Worm (Caenorhabditis elegans) whole organism, L1 larva: Measurements from ENCODE around the gene Y57G11C.46.

Source experiments
- Y116A8C.19 ChIP-seq: sonication (generic microtip); optimal IDR thresholded peaks from 2 replicates; lab custom pipeline; 2016; ENCODE audit warnings: missing compliant biosample characterization, missing genetic modification characterization, borderline replicate concordance
- aha-1 ChIP-seq: fragments of 150-350 bp; optimal IDR thresholded peaks from 2 replicates; lab custom pipeline; 2014; ENCODE audit warnings: missing biosample characterization, missing genetic modification characterization
- alr-1 ChIP-seq: fragments of 200-800 bp; sonication (Bioruptor generic); optimal IDR thresholded peaks from 2 replicates; lab custom pipeline; 2018; ENCODE audit warnings: borderline replicate concordance, mild to moderate bottlenecking, missing genetic modification characterization, missing compliant biosample characterization
- blmp-1 ChIP-seq: fragments of 150-350 bp; optimal IDR thresholded peaks from 2 replicates; lab custom pipeline; 2014; ENCODE audit warnings: missing biosample characterization, missing genetic modification characterization
- ceh-8 ChIP-seq: fragments of 200-800 bp; sonication (Bioruptor generic); optimal IDR thresholded peaks from 2 replicates; lab custom pipeline; 2018; ENCODE audit warnings: mild to moderate bottlenecking, missing genetic modification characterization, moderate library complexity, missing compliant biosample characterization
- ceh-88 ChIP-seq: fragments of 200-800 bp; sonication (Bioruptor generic); IDR thresholded peaks from 2 replicates; pipeline ENCODE4 v1.3.6; 2022; ENCODE audit warnings: missing genetic modification characterization, missing compliant biosample characterization
- ceh-90 ChIP-seq: sonication (generic microtip); optimal IDR thresholded peaks from 2 replicates; lab custom pipeline; 2016; ENCODE audit warnings: missing genetic modification characterization, missing compliant biosample characterization
- ces-1 ChIP-seq: fragments of 150-350 bp; optimal IDR thresholded peaks from 2 replicates; lab custom pipeline; 2014; ENCODE audit warnings: missing biosample characterization, missing genetic modification reagents, missing genetic modification characterization
- dpl-1 ChIP-seq, 3 experiments: fragments of 150-350 bp in 2 of 3; sonication (generic microtip) in 1 of 3; optimal IDR thresholded peaks; 2 replicates each; lab custom pipeline; 2014 to 2017; ENCODE audit warnings: missing biosample characterization in 3 of 3, missing genetic modification characterization in 3 of 3, missing genetic modification reagents in 3 of 3
- efl-1 ChIP-seq, 4 experiments: fragments of 150-350 bp; optimal IDR thresholded peaks in 3 of 4; peaks in 1 of 4; 1 replicate in 1 of 4; 2 replicates in 3 of 4; lab custom pipeline; 2014; ENCODE audit warnings: missing biosample characterization in 2 of 4, missing genetic modification characterization in 2 of 4, missing genetic modification reagents in 2 of 4
- efl-3 ChIP-seq: fragments of 200-800 bp; sonication (Bioruptor generic); optimal IDR thresholded peaks from 2 replicates; lab custom pipeline; 2018; ENCODE audit warnings: mild to moderate bottlenecking, missing genetic modification characterization, missing compliant biosample characterization
- egl-13 ChIP-seq: sonication (generic microtip); optimal IDR thresholded peaks from 2 replicates; lab custom pipeline; 2016; ENCODE audit warnings: missing genotype, missing genetic modification reagents, missing genetic modification characterization, missing compliant biosample characterization
- egl-27 ChIP-seq, 2 experiments: fragments of 150-350 bp in 1 of 2; sonication (generic microtip); optimal IDR thresholded peaks; 3 replicates each; lab custom pipeline; 2017 to 2018; ENCODE audit warnings: missing biosample characterization in 2 of 2, missing genetic modification characterization in 2 of 2, missing genetic modification reagents in 2 of 2
- elt-2 ChIP-seq: sonication (generic microtip); optimal IDR thresholded peaks from 2 replicates; lab custom pipeline; 2016; ENCODE audit warnings: missing genetic modification characterization, mild to moderate bottlenecking, inconsistent platforms, missing compliant biosample characterization, missing genetic modification reagents
- elt-3 ChIP-seq, 6 experiments: fragments of 150-350 bp in 1 of 6; sonication (generic microtip); optimal IDR thresholded peaks; 2 replicates each; lab custom pipeline; 2017 to 2018; ENCODE audit warnings: missing biosample characterization in 6 of 6, missing genetic modification characterization in 6 of 6, inconsistent platforms in 1 of 6
- fkh-10 ChIP-seq: sonication (generic microtip); optimal IDR thresholded peaks from 2 replicates; lab custom pipeline; 2017; ENCODE audit warnings: missing biosample characterization, missing genetic modification reagents, missing genetic modification characterization
- grh-1 ChIP-seq: fragments of 200-800 bp; sonication (Bioruptor generic); IDR thresholded peaks from 2 replicates; pipeline ENCODE4 v1.3.6; 2022; ENCODE audit warnings: missing genetic modification reagents, missing genetic modification characterization, missing compliant biosample characterization
- hlh-17 ChIP-seq: fragments of 200-800 bp; sonication (Bioruptor generic); optimal IDR thresholded peaks from 2 replicates; lab custom pipeline; 2018; ENCODE audit warnings: missing genetic modification characterization, mild to moderate bottlenecking, missing compliant biosample characterization, moderate library complexity, borderline replicate concordance
- hlh-4 ChIP-seq: sonication (generic microtip); optimal IDR thresholded peaks from 2 replicates; lab custom pipeline; 2016; ENCODE audit warnings: mild to moderate bottlenecking, missing genetic modification characterization, missing compliant biosample characterization
- jun-1 ChIP-seq: fragments of 150-350 bp; optimal IDR thresholded peaks from 2 replicates; lab custom pipeline; 2014; ENCODE audit warnings: missing biosample characterization, missing genetic modification reagents, missing genetic modification characterization
- lin-13 ChIP-seq: fragments of 150-350 bp; optimal IDR thresholded peaks from 2 replicates; lab custom pipeline; 2014; ENCODE audit warnings: missing biosample characterization, missing genetic modification reagents, missing genetic modification characterization
- lin-14 ChIP-seq: fragments of 200-800 bp; sonication (Bioruptor generic); optimal IDR thresholded peaks from 2 replicates; lab custom pipeline; 2018; ENCODE audit warnings: mild to moderate bottlenecking, missing genetic modification characterization, moderate library complexity, missing compliant biosample characterization
- lin-35 ChIP-seq, 2 experiments: fragments of 150-350 bp; optimal IDR thresholded peaks; 2 replicates each; lab custom pipeline; 2014; ENCODE audit warnings: missing biosample characterization in 2 of 2, missing genetic modification characterization in 2 of 2, missing genetic modification reagents in 2 of 2
- lin-39 ChIP-seq: fragments of 150-350 bp; optimal IDR thresholded peaks from 2 replicates; lab custom pipeline; 2014; ENCODE audit warnings: missing biosample characterization, missing genetic modification reagents, missing genetic modification characterization
- lir-3 ChIP-seq: sonication (generic microtip); optimal IDR thresholded peaks from 2 replicates; lab custom pipeline; 2016; ENCODE audit warnings: mild to moderate bottlenecking, missing genetic modification characterization, moderate library complexity, missing compliant biosample characterization; ENCODE audit not compliant: poor library complexity
- mab-9 ChIP-seq: fragments of 200-800 bp; sonication (Bioruptor generic); IDR thresholded peaks from 2 replicates; pipeline ENCODE4 v1.3.6; 2022; ENCODE audit warnings: missing genetic modification reagents, missing genetic modification characterization, missing compliant biosample characterization
- mdl-1 ChIP-seq, 2 experiments: fragments of 150-350 bp; optimal IDR thresholded peaks; 2 replicates each; lab custom pipeline; 2014 to 2017; ENCODE audit warnings: missing biosample characterization in 2 of 2, missing genetic modification characterization in 2 of 2, inconsistent platforms in 1 of 2
- mep-1 ChIP-seq: fragments of 150-350 bp; optimal IDR thresholded peaks from 2 replicates; lab custom pipeline; 2014; ENCODE audit warnings: missing biosample characterization, missing genetic modification characterization
- nhr-11 ChIP-seq: fragments of 150-350 bp; optimal IDR thresholded peaks from 2 replicates; lab custom pipeline; 2014; ENCODE audit warnings: missing biosample characterization, missing genetic modification characterization
- nhr-20 ChIP-seq: sonication (generic microtip); optimal IDR thresholded peaks from 2 replicates; lab custom pipeline; 2016; ENCODE audit warnings: mild to moderate bottlenecking, missing genetic modification characterization, missing compliant biosample characterization
- nhr-47 ChIP-seq: sonication (generic microtip); optimal IDR thresholded peaks from 2 replicates; lab custom pipeline; 2016; ENCODE audit warnings: mild to moderate bottlenecking, missing genetic modification characterization, moderate library complexity, missing compliant biosample characterization
- nhr-71 ChIP-seq: sonication (generic microtip); optimal IDR thresholded peaks from 2 replicates; lab custom pipeline; 2016; ENCODE audit warnings: mild to moderate bottlenecking, missing genetic modification characterization, moderate library complexity, missing compliant biosample characterization
- nhr-84 ChIP-seq: sonication (generic microtip); optimal IDR thresholded peaks from 2 replicates; lab custom pipeline; 2017; ENCODE audit warnings: missing biosample characterization, missing genetic modification characterization
- nhr-85 ChIP-seq: sonication (generic microtip); peaks from one replicate; lab custom pipeline; 2016; ENCODE audit warnings: missing genetic modification characterization, inconsistent platforms, missing compliant biosample characterization
- pag-3 ChIP-seq: sonication (generic microtip); optimal IDR thresholded peaks from 2 replicates; lab custom pipeline; 2017; ENCODE audit warnings: missing genetic modification characterization, mild to moderate bottlenecking, missing compliant biosample characterization, antibody characterized with exemption, borderline replicate concordance; ENCODE audit not compliant: insufficient read depth
- pax-3 ChIP-seq: fragments of 200-800 bp; sonication (Bioruptor generic); optimal IDR thresholded peaks from 2 replicates; lab custom pipeline; 2018; ENCODE audit warnings: mild to moderate bottlenecking, missing genetic modification characterization, moderate library complexity, missing compliant biosample characterization
- pqm-1 ChIP-seq: sonication (generic microtip); optimal IDR thresholded peaks from 3 replicates; lab custom pipeline; 2017; ENCODE audit warnings: missing biosample characterization, missing genetic modification characterization
- rnt-1 ChIP-seq: sonication (generic microtip); optimal IDR thresholded peaks from 2 replicates; lab custom pipeline; 2016; ENCODE audit warnings: mild to moderate bottlenecking, missing genetic modification characterization, moderate library complexity, missing compliant biosample characterization
- skn-1 ChIP-seq: fragments of 150-350 bp; optimal IDR thresholded peaks from 2 replicates; lab custom pipeline; 2014; ENCODE audit warnings: missing biosample characterization, missing genetic modification characterization
- snpc-4 ChIP-seq: fragments of 150-350 bp; optimal IDR thresholded peaks from 2 replicates; lab custom pipeline; 2014; ENCODE audit warnings: missing biosample characterization, missing genetic modification characterization
- sox-4 ChIP-seq: sonication (generic microtip); optimal IDR thresholded peaks from 2 replicates; lab custom pipeline; 2016; ENCODE audit warnings: missing genetic modification characterization, missing compliant biosample characterization
- sptf-1 ChIP-seq: fragments of 150-350 bp; optimal IDR thresholded peaks from 2 replicates; lab custom pipeline; 2014; ENCODE audit warnings: missing biosample characterization, missing genetic modification characterization
- sup-37 ChIP-seq: fragments of 200-800 bp; sonication (Bioruptor generic); optimal IDR thresholded peaks from 2 replicates; lab custom pipeline; 2018; ENCODE audit warnings: mild to moderate bottlenecking, missing genetic modification characterization, missing compliant biosample characterization
- swsn-7 ChIP-seq: sonication (generic microtip); optimal IDR thresholded peaks from 2 replicates; lab custom pipeline; 2016; ENCODE audit warnings: missing genetic modification characterization, missing compliant biosample characterization
- tbx-2 ChIP-seq: sonication (generic microtip); optimal IDR thresholded peaks from 2 replicates; lab custom pipeline; 2016; ENCODE audit warnings: missing genetic modification characterization, missing compliant biosample characterization
- unc-30 ChIP-seq: sonication (generic microtip); optimal IDR thresholded peaks from 2 replicates; lab custom pipeline; 2017; ENCODE audit warnings: missing biosample characterization, missing genetic modification characterization
- unc-86 ChIP-seq: sonication (generic microtip); optimal IDR thresholded peaks from 2 replicates; lab custom pipeline; 2016; ENCODE audit warnings: missing genetic modification characterization, missing compliant biosample characterization
- unc-98 ChIP-seq: fragments of 200-800 bp; sonication (Bioruptor generic); IDR thresholded peaks from 2 replicates; pipeline ENCODE4 v1.3.6; 2022; ENCODE audit warnings: missing genetic modification characterization, missing compliant biosample characterization
- vab-15 ChIP-seq: sonication (generic microtip); optimal IDR thresholded peaks from 2 replicates; lab custom pipeline; 2017; ENCODE audit warnings: missing genotype, mild to moderate bottlenecking, missing genetic modification characterization, missing compliant biosample characterization
- xbp-1 ChIP-seq: sonication (generic microtip); optimal IDR thresholded peaks from 2 replicates; lab custom pipeline; 2016; ENCODE audit warnings: missing genetic modification characterization, missing compliant biosample characterization

The Y57G11C.46 gene

DNA sequence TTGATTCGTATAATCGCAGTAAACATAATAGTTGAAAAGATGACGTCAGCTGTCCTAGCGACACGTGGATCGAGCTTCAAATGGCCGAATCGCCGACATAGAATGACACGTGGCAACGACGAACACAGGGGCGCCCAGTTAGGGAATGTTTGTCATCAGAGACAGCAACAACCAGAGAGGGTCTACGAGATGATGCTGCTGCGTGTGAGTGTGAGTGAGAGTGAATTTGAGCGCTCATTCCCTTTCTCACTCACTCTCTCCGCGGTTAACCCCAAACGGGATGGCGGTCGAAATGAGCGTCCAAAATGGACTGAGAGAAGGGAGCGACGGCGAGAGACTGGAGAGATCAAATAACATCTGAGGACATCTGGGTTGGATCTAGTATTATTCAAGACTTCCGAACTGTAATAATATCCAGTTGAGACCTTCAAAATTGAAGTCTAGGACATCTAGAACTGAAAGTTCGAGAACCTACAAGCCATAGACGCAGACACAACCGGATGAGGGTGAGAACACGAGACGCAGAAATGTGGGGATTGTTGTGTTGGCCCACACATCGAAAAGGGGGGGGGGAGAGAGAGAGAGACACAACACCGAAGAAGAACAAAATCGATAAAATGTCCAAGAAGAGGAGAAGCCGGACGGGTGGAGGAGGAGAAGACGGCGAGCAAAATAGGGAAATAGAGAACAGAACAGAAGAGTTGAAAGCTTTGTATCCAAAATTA, 22.1 kb downstream of the Y57G11C.46 start (continued):
- TF ChIP-seq ceh-8 (GFP tag; lab: Kevin White, UChicago) (no peak), pax-3 (no peak), nhr-85 (tag; lab: Kevin White, UChicago) (peak; percentile 10), egl-13 (tag; lab: Kevin White, UChicago) (peak; percentile 25), unc-86 (tag; lab: Kevin White, UChicago) (peak; percentile 49), unc-98 (GFP tag; lab: Robert Waterston, UW) (no peak), grh-1 (GFP tag; lab: Robert Waterston, UW) (no peak), sptf-1 (tag; lab: Kevin White, UChicago) (no peak), mdl-1 (tag; optimal IDR thresholded peaks at IDR 0.05; lab: Kevin White, UChicago) (peak in 1 of 2 experiments; percentile 84), fkh-10 (GFP tag; lab: Kevin White, UChicago) (peak; percentile 54), ceh-88 (GFP tag; lab: Robert Waterston, UW) (no peak), nhr-84 (tag; lab: Kevin White, UChicago) (no peak), pag-3 (tag; lab: Kevin White, UChicago) (no peak), alr-1 (no peak), jun-1 (peak; percentile 38), swsn-7 (tag; lab: Kevin White, UChicago) (peak; percentile 64), lin-39 (tag; lab: Kevin White, UChicago) (no peak), egl-27 (tag; optimal IDR thresholded peaks at IDR 0.05; lab: Kevin White, UChicago) (no peak), nhr-71 (tag; lab: Kevin White, UChicago) (peak; percentile 62), blmp-1 (peak; percentile 100), lin-13 (peak; percentile 51), Y116A8C.19 (no peak), ces-1 (GFP tag; lab: Kevin White, UChicago) (no peak), xbp-1 (tag; lab: Kevin White, UChicago) (peak; percentile 55), hlh-17 (GFP tag; lab: Kevin White, UChicago) (no peak), sup-37 (GFP tag; lab: Kevin White, UChicago) (no peak), sox-4 (tag; lab: Kevin White, UChicago) (no peak), lin-14 (GFP tag; lab: Kevin White, UChicago) (peak; percentile 86), pqm-1 (tag; lab: Kevin White, UChicago) (no peak), mep-1 (tag; lab: Kevin White, UChicago) (peak; percentile 65), elt-2 (no peak), vab-15 (tag; lab: Kevin White, UChicago) (no peak), nhr-20 (tag; lab: Kevin White, UChicago) (peak; percentile 46), ceh-90 (tag; lab: Kevin White, UChicago) (no peak), skn-1 (tag; lab: Kevin White, UChicago) (peak; percentile 37), rnt-1 (tag; lab: Kevin White, UChicago) (peak; percentile 14), elt-3 (tag; optimal IDR thresholded peaks at IDR 0.05; lab: Kevin White, UChicago) (peak in 1 of 6 experiments; percentile 63), hlh-4 (tag; lab: Kevin White, UChicago) (no peak), snpc-4 (no peak), lir-3 (tag; lab: Kevin White, UChicago) (no peak), tbx-2 (peak; percentile 56), unc-30 (no peak), dpl-1 (GFP tag; optimal IDR thresholded peaks at IDR 0.05; lab: Kevin White, UChicago) (peak in 1 of 3 experiments; percentile 32), nhr-11 (tag; lab: Kevin White, UChicago) (no peak), lin-35 (GFP tag; optimal IDR thresholded peaks at IDR 0.05; lab: Kevin White, UChicago) (peak; percentile 38 to 52), aha-1 (tag; lab: Kevin White, UChicago) (no peak), mab-9 (no peak), efl-3 (GFP tag; lab: Kevin White, UChicago) (no peak), nhr-47 (tag; lab: Kevin White, UChicago) (peak; percentile 65), efl-1 (optimal IDR thresholded peaks at IDR 0.05; lab: Kevin White, UChicago) (peak; percentile 48 to 57), efl-1 (GFP tag; optimal IDR thresholded peaks at IDR 0.05 in 1 of 2; lab: Kevin White, UChicago) (peak in 1 of 2 experiments; percentile 81)
